Worm (Caenorhabditis elegans) whole organism, young adult: ENCODE results near the gene K08E7.4.
A peak's percentile ranks its signal among the peaks of the same experiment; 100 is the strongest.

Experiments used
- B0336.3 ChIP-seq: fragments of 200-800 bp; sonication (Bioruptor generic); IDR thresholded peaks from 2 replicates; pipeline ENCODE4 v1.3.6; 2022; ENCODE audit warnings: missing genetic modification characterization, missing compliant biosample characterization
- C06A6.2 ChIP-seq: fragments of 200-800 bp; sonication (Bioruptor generic); conservative IDR thresholded peaks from 2 replicates; pipeline ENCODE4 v1.3.6; 2022; ENCODE audit warnings: missing genetic modification characterization, missing compliant biosample characterization
- F22D6.2 ChIP-seq: sonication (generic microtip); optimal IDR thresholded peaks from 2 replicates; lab custom pipeline; 2016; ENCODE audit warnings: mild to moderate bottlenecking, missing genetic modification characterization, missing compliant biosample characterization
- F23B12.7 ChIP-seq: sonication (generic microtip); optimal IDR thresholded peaks from 2 replicates; lab custom pipeline; 2017; ENCODE audit warnings: missing genetic modification characterization, mild to moderate bottlenecking, missing compliant biosample characterization, antibody characterized with exemption, moderate library complexity; ENCODE audit not compliant: insufficient read depth
- F37B4.10 ChIP-seq: fragments of 200-800 bp; sonication (Bioruptor generic); IDR thresholded peaks from 2 replicates; pipeline ENCODE4 v1.3.6; 2022; ENCODE audit warnings: missing genetic modification characterization, missing compliant biosample characterization
- F39B2.1 ChIP-seq: fragments of 200-800 bp; sonication (Bioruptor generic); IDR thresholded peaks from 2 replicates; pipeline ENCODE4 v1.3.6; 2022; ENCODE audit warnings: missing genetic modification reagents, missing genetic modification characterization, missing compliant biosample characterization
- F49E8.2 ChIP-seq: sonication (generic microtip); optimal IDR thresholded peaks from 3 replicates; lab custom pipeline; 2017; ENCODE audit warnings: missing genetic modification characterization, mild to moderate bottlenecking, missing compliant biosample characterization, antibody characterized with exemption, moderate library complexity; ENCODE audit not compliant: insufficient read depth
- F52B5.7 ChIP-seq: sonication (generic microtip); optimal IDR thresholded peaks from 2 replicates; lab custom pipeline; 2016; ENCODE audit warnings: mild to moderate bottlenecking, missing genetic modification characterization, missing compliant biosample characterization
- F57C9.4 ChIP-seq: sonication (generic microtip); optimal IDR thresholded peaks from 2 replicates; lab custom pipeline; 2017; ENCODE audit warnings: mild to moderate bottlenecking, missing genetic modification characterization, missing compliant biosample characterization
- K11D2.4 ChIP-seq: fragments of 200-800 bp; sonication (Bioruptor generic); IDR thresholded peaks from 2 replicates; pipeline ENCODE4 v1.3.6; 2022; ENCODE audit warnings: missing genetic modification reagents, missing genetic modification characterization, missing compliant biosample characterization
- T26A5.8 ChIP-seq: sonication (generic microtip); optimal IDR thresholded peaks from 2 replicates; lab custom pipeline; 2016; ENCODE audit warnings: missing genetic modification characterization, missing compliant biosample characterization
- Y53F4B.3 ChIP-seq: fragments of 200-800 bp; sonication (Bioruptor generic); IDR thresholded peaks from 2 replicates; pipeline ENCODE4 v1.3.6; 2022; ENCODE audit warnings: missing genetic modification reagents, missing genetic modification characterization, missing compliant biosample characterization
- Y53G8AR.9 ChIP-seq: fragments of 200-800 bp; sonication (Bioruptor generic); conservative IDR thresholded peaks from 2 replicates; pipeline ENCODE4 v1.3.6; 2022; ENCODE audit warnings: missing genetic modification reagents, missing genetic modification characterization, missing compliant biosample characterization
- Y67H2A.10 ChIP-seq: fragments of 200-800 bp; sonication (Bioruptor generic); conservative IDR thresholded peaks from 2 replicates; pipeline ENCODE4 v1.3.6; 2022; ENCODE audit warnings: missing genetic modification reagents, missing genetic modification characterization, missing compliant biosample characterization
- Y79H2A.3 ChIP-seq: fragments of 200-800 bp; sonication (Bioruptor generic); conservative IDR thresholded peaks from 2 replicates; pipeline ENCODE4 v1.3.6; 2022; ENCODE audit warnings: missing genetic modification reagents, missing genetic modification characterization, missing compliant biosample characterization
- ZK185.1 ChIP-seq: sonication (generic microtip); optimal IDR thresholded peaks from 2 replicates; lab custom pipeline; 2016; ENCODE audit warnings: mild to moderate bottlenecking, missing genetic modification characterization, missing compliant biosample characterization; ENCODE audit not compliant: poor library complexity, severe bottlenecking
- akir-1 ChIP-seq: fragments of 200-800 bp; sonication (Bioruptor generic); optimal IDR thresholded peaks from 2 replicates; lab custom pipeline; 2018; ENCODE audit warnings: mild to moderate bottlenecking, missing genetic modification characterization, moderate library complexity, missing compliant biosample characterization
- ceh-100 ChIP-seq: fragments of 200-800 bp; sonication (Bioruptor generic); IDR thresholded peaks from 2 replicates; pipeline ENCODE4 v1.3.6; 2022; ENCODE audit warnings: missing genetic modification reagents, missing genetic modification characterization, missing compliant biosample characterization
- ceh-79 ChIP-seq: sonication (generic microtip); optimal IDR thresholded peaks from 2 replicates; lab custom pipeline; 2017; ENCODE audit warnings: mild to moderate bottlenecking, missing genetic modification characterization, missing compliant biosample characterization
- dpff-1 ChIP-seq: sonication (generic microtip); optimal IDR thresholded peaks from 2 replicates; lab custom pipeline; 2017; ENCODE audit warnings: mild to moderate bottlenecking, missing genetic modification characterization, missing compliant biosample characterization
- dpl-1 ChIP-seq: fragments of 150-350 bp; optimal IDR thresholded peaks from 2 replicates; lab custom pipeline; 2014; ENCODE audit warnings: missing biosample characterization, missing genetic modification reagents, missing genetic modification characterization
- efl-1 ChIP-seq: fragments of 150-350 bp; optimal IDR thresholded peaks from 2 replicates; lab custom pipeline; 2014; ENCODE audit warnings: missing biosample characterization, missing genetic modification reagents, missing genetic modification characterization
- ekl-4 ChIP-seq: fragments of 200-800 bp; sonication (Bioruptor generic); IDR thresholded peaks from 2 replicates; pipeline ENCODE4 v1.3.6; 2022; ENCODE audit warnings: missing genetic modification reagents, missing genetic modification characterization, missing compliant biosample characterization
- gei-17 ChIP-seq: fragments of 200-800 bp; sonication (Bioruptor generic); optimal IDR thresholded peaks from 2 replicates; lab custom pipeline; 2018; ENCODE audit warnings: mild to moderate bottlenecking, missing genetic modification characterization, missing compliant biosample characterization
- hmg-1.2 ChIP-seq: fragments of 200-800 bp; sonication (Bioruptor generic); IDR thresholded peaks from 2 replicates; pipeline ENCODE4 v1.3.6; 2022; ENCODE audit warnings: missing genetic modification reagents, missing genetic modification characterization, missing compliant biosample characterization
- hmg-20 ChIP-seq: fragments of 200-800 bp; sonication (Bioruptor generic); IDR thresholded peaks from 2 replicates; pipeline ENCODE4 v1.3.6; 2022; ENCODE audit warnings: missing genetic modification reagents, missing genetic modification characterization, missing compliant biosample characterization
- hrde-1 ChIP-seq: sonication (generic microtip); optimal IDR thresholded peaks from 2 replicates; lab custom pipeline; 2016; ENCODE audit warnings: missing genetic modification characterization, mild to moderate bottlenecking, missing compliant biosample characterization, moderate library complexity, missing genotype, missing genetic modification reagents, borderline replicate concordance
- lag-1 ChIP-seq: fragments of 200-800 bp; sonication (Bioruptor generic); IDR thresholded peaks from 2 replicates; pipeline ENCODE4 v1.3.6; 2022; ENCODE audit warnings: missing genetic modification reagents, missing genetic modification characterization, missing compliant biosample characterization
- lin-40 ChIP-seq: sonication (generic microtip); optimal IDR thresholded peaks from 2 replicates; lab custom pipeline; 2016; ENCODE audit warnings: missing genetic modification characterization, mild to moderate bottlenecking, missing compliant biosample characterization, missing genotype, missing genetic modification reagents
- lin-54 ChIP-seq: fragments of 200-800 bp; sonication (Bioruptor generic); optimal IDR thresholded peaks from 2 replicates; lab custom pipeline; 2018; ENCODE audit warnings: mild to moderate bottlenecking, missing genetic modification characterization, missing compliant biosample characterization
- madf-8 ChIP-seq: fragments of 200-800 bp; sonication (Bioruptor generic); conservative IDR thresholded peaks from 2 replicates; pipeline ENCODE4 v1.3.6; 2022; ENCODE audit warnings: missing genetic modification reagents, missing genetic modification characterization, missing compliant biosample characterization
- mcd-1 ChIP-seq: fragments of 200-800 bp; sonication (Bioruptor generic); IDR thresholded peaks from 2 replicates; pipeline ENCODE4 v1.3.6; 2022; ENCODE audit warnings: missing genetic modification reagents, missing genetic modification characterization, missing compliant biosample characterization
- mel-28 ChIP-seq: sonication (generic microtip); optimal IDR thresholded peaks from 2 replicates; lab custom pipeline; 2016; ENCODE audit warnings: borderline replicate concordance, mild to moderate bottlenecking, missing genetic modification characterization, missing compliant biosample characterization
- mxl-1 ChIP-seq: sonication (generic microtip); optimal IDR thresholded peaks from 2 replicates; lab custom pipeline; 2016; ENCODE audit warnings: missing genetic modification characterization, missing compliant biosample characterization
- nfya-2 ChIP-seq: fragments of 200-800 bp; sonication (Bioruptor generic); IDR thresholded peaks from 2 replicates; pipeline ENCODE4 v1.3.6; 2022; ENCODE audit warnings: missing genetic modification reagents, missing genetic modification characterization, missing compliant biosample characterization
- nhr-179 ChIP-seq: sonication (generic microtip); optimal IDR thresholded peaks from 2 replicates; lab custom pipeline; 2016; ENCODE audit warnings: mild to moderate bottlenecking, missing genetic modification characterization, missing compliant biosample characterization
- nhr-80 ChIP-seq: sonication (generic microtip); optimal IDR thresholded peaks from 2 replicates; lab custom pipeline; 2016; ENCODE audit warnings: missing genetic modification characterization, missing compliant biosample characterization
- pha-4 ChIP-seq: fragments of 150-350 bp; sonication (generic microtip); optimal IDR thresholded peaks from 2 replicates; lab custom pipeline; 2014; ENCODE audit warnings: missing biosample characterization, missing genetic modification reagents, missing genetic modification characterization
- rcor-1 ChIP-seq: fragments of 200-800 bp; sonication (Bioruptor generic); IDR thresholded peaks from 2 replicates; pipeline ENCODE4 v1.3.6; 2022; ENCODE audit warnings: missing genetic modification reagents, missing genetic modification characterization, missing compliant biosample characterization
- rec-8 ChIP-seq, 2 experiments: sonication (generic microtip); optimal IDR thresholded peaks; 2 replicates each; lab custom pipeline; 2016; ENCODE audit warnings: mild to moderate bottlenecking in 2 of 2, missing genetic modification characterization in 2 of 2, missing genetic modification reagents in 2 of 2, missing genotype in 2 of 2, missing biosample characterization in 1 of 2, missing compliant biosample characterization in 1 of 2, moderate library complexity in 1 of 2
- sdz-38 ChIP-seq: sonication (generic microtip); optimal IDR thresholded peaks from 2 replicates; lab custom pipeline; 2016; ENCODE audit warnings: missing genotype, missing genetic modification characterization, missing compliant biosample characterization
- snpc-1.1 ChIP-seq: sonication (generic microtip); optimal IDR thresholded peaks from 2 replicates; lab custom pipeline; 2017; ENCODE audit warnings: missing genetic modification characterization, mild to moderate bottlenecking, missing compliant biosample characterization, antibody characterized with exemption, moderate library complexity, missing genotype, missing genetic modification reagents; ENCODE audit not compliant: insufficient read depth
- somi-1 ChIP-seq: fragments of 200-800 bp; sonication (Bioruptor generic); optimal IDR thresholded peaks from 2 replicates; lab custom pipeline; 2018; ENCODE audit warnings: mild to moderate bottlenecking, missing genetic modification characterization, missing compliant biosample characterization
- unc-130 ChIP-seq: sonication (generic microtip); optimal IDR thresholded peaks from 2 replicates; lab custom pipeline; 2016; ENCODE audit warnings: missing genetic modification reagents, missing genetic modification characterization, missing compliant biosample characterization
- zfh-2 ChIP-seq: fragments of 200-800 bp; sonication (Bioruptor generic); conservative IDR thresholded peaks from 2 replicates; pipeline ENCODE4 v1.3.6; 2022; ENCODE audit warnings: missing genetic modification reagents, missing genetic modification characterization, missing compliant biosample characterization
- zim-3 ChIP-seq: sonication (generic microtip); optimal IDR thresholded peaks from 2 replicates; lab custom pipeline; 2017; ENCODE audit warnings: mild to moderate bottlenecking, missing genetic modification characterization, moderate library complexity, missing compliant biosample characterization
- ztf-22 ChIP-seq: fragments of 200-800 bp; sonication (Bioruptor generic); optimal IDR thresholded peaks from 2 replicates; lab custom pipeline; 2018; ENCODE audit warnings: mild to moderate bottlenecking, missing genetic modification characterization, moderate library complexity, missing compliant biosample characterization
- ztf-25 ChIP-seq: fragments of 200-800 bp; sonication (Bioruptor generic); IDR thresholded peaks from 2 replicates; pipeline ENCODE4 v1.3.6; 2022; ENCODE audit warnings: missing genetic modification reagents, missing genetic modification characterization, missing compliant biosample characterization
- ztf-28 ChIP-seq: fragments of 200-800 bp; sonication (Bioruptor generic); IDR thresholded peaks from 2 replicates; pipeline ENCODE4 v1.3.6; 2022; ENCODE audit warnings: missing genetic modification reagents, missing genetic modification characterization, missing compliant biosample characterization

K08E7.4 gene

ce11 chrIV:12558925-12559450, 12.0 kb downstream of the K08E7.4 start, which contains the start of the genes ZK795.2 and ZK795.3 (continued):
- TF ChIP-seq F52B5.7 (tag; lab: Kevin White, UChicago), result no peak
- no peak for TF ChIP-seq gei-17 (GFP tag; lab: Kevin White, UChicago)
- TF ChIP-seq hrde-1 (tag; lab: Kevin White, UChicago), result no peak
- peak; percentile 31 for TF ChIP-seq lin-40 (tag; lab: Kevin White, UChicago)
- peak; percentile 87 for TF ChIP-seq efl-1 (GFP tag; lab: Kevin White, UChicago)
- no peak for TF ChIP-seq T26A5.8 (tag; lab: Kevin White, UChicago)
- no peak for TF ChIP-seq F39B2.1
- no peak for TF ChIP-seq zfh-2 (GFP tag; lab: Robert Waterston, UW)
- TF ChIP-seq ztf-28, result no peak
- TF ChIP-seq Y67H2A.10 (GFP tag; lab: Robert Waterston, UW), result no peak
- peak; percentile 23 for TF ChIP-seq ZK185.1 (tag; lab: Kevin White, UChicago)
- TF ChIP-seq ceh-100 (GFP tag; lab: Robert Waterston, UW), result no peak
- TF ChIP-seq rcor-1 (GFP tag; lab: Robert Waterston, UW), result no peak
- no peak for TF ChIP-seq mxl-1 (tag; lab: Kevin White, UChicago)
- no peak for TF ChIP-seq F37B4.10
- no peak for TF ChIP-seq F57C9.4 (tag; lab: Kevin White, UChicago)
- no peak for TF ChIP-seq Y53F4B.3
- no peak for TF ChIP-seq F49E8.2 (tag; lab: Kevin White, UChicago)
- peak; percentile 24; the same call in 1 of the 2 replicates for TF ChIP-seq hmg-1.2 (GFP tag; lab: Robert Waterston, UW)
- TF ChIP-seq zim-3 (tag; lab: Kevin White, UChicago), result no peak
- TF ChIP-seq lin-54 (GFP tag; lab: Kevin White, UChicago), result peak; percentile 97
- TF ChIP-seq Y53G8AR.9 (GFP tag; lab: Robert Waterston, UW), result no peak
- no peak for TF ChIP-seq mel-28 (tag; lab: Kevin White, UChicago)
- TF ChIP-seq akir-1 (GFP tag; lab: Kevin White, UChicago), result no peak
- TF ChIP-seq K11D2.4 (GFP tag; lab: Robert Waterston, UW), result no peak
- TF ChIP-seq sdz-38 (tag; lab: Kevin White, UChicago), result no peak
- TF ChIP-seq lag-1, result no peak
- TF ChIP-seq ceh-79 (tag; lab: Kevin White, UChicago), result no peak
- TF ChIP-seq Y79H2A.3 (GFP tag; lab: Robert Waterston, UW), result no peak
- no peak for TF ChIP-seq ztf-22 (GFP tag; lab: Kevin White, UChicago)
- TF ChIP-seq B0336.3 (GFP tag; lab: Robert Waterston, UW), result no peak
- TF ChIP-seq rec-8 (tag; optimal IDR thresholded peaks at IDR 0.05; lab: Kevin White, UChicago), result no peak
- TF ChIP-seq somi-1 (GFP tag; lab: Kevin White, UChicago), result no peak
- TF ChIP-seq mcd-1 (GFP tag; lab: Robert Waterston, UW), result no peak
- TF ChIP-seq C06A6.2 (GFP tag; lab: Robert Waterston, UW), result no peak
- TF ChIP-seq F22D6.2, result no peak
- TF ChIP-seq hmg-20 (GFP tag; lab: Robert Waterston, UW), result no peak
- TF ChIP-seq nhr-80, result no peak
- peak; percentile 35 for TF ChIP-seq F23B12.7 (tag; lab: Kevin White, UChicago)
- TF ChIP-seq pha-4 (tag; lab: Kevin White, UChicago), result no peak
- no peak for TF ChIP-seq madf-8 (GFP tag; lab: Robert Waterston, UW)
- no peak for TF ChIP-seq snpc-1.1
- TF ChIP-seq ekl-4 (GFP tag; lab: Robert Waterston, UW), result no peak
- no peak for TF ChIP-seq unc-130 (GFP tag; lab: Kevin White, UChicago)
- TF ChIP-seq nhr-179 (tag; lab: Kevin White, UChicago), result no peak
- no peak for TF ChIP-seq ztf-25 (GFP tag; lab: Robert Waterston, UW)
- no peak for TF ChIP-seq dpff-1 (tag; lab: Kevin White, UChicago)
- peak; percentile 86 for TF ChIP-seq dpl-1
- no peak for TF ChIP-seq nfya-2 (GFP tag; lab: Robert Waterston, UW)
